Worm (Caenorhabditis elegans) whole organism, mixed stage, embryonic: ENCODE results near the gene rbg-1.

Source experiments
- M03D4.4 ChIP-seq: sonication (generic microtip); optimal IDR thresholded peaks from 2 replicates; lab custom pipeline; 2017; ENCODE audit warnings: mild to moderate bottlenecking, missing genetic modification characterization, missing compliant biosample characterization
- ceh-83 ChIP-seq: fragments of 200-800 bp; sonication (Bioruptor generic); optimal IDR thresholded peaks from 2 replicates; lab custom pipeline; 2018; ENCODE audit warnings: mild to moderate bottlenecking, missing genetic modification characterization, missing compliant biosample characterization
- elt-3 ChIP-seq: fragments of 150-350 bp; optimal IDR thresholded peaks from 2 replicates; lab custom pipeline; 2014; ENCODE audit warnings: missing biosample characterization, missing genetic modification characterization
- lin-13 ChIP-seq: fragments of 150-350 bp; optimal IDR thresholded peaks from 2 replicates; lab custom pipeline; 2014; ENCODE audit warnings: missing biosample characterization, missing genetic modification characterization
- lsy-2 ChIP-seq: fragments of 150-350 bp; optimal IDR thresholded peaks from 2 replicates; lab custom pipeline; 2014; ENCODE audit warnings: missing biosample characterization, missing genetic modification characterization
- nhr-2 ChIP-seq: fragments of 150-350 bp; optimal IDR thresholded peaks from 2 replicates; lab custom pipeline; 2014; ENCODE audit warnings: missing biosample characterization, missing genetic modification characterization
- nhr-237 ChIP-seq: fragments of 150-350 bp; optimal IDR thresholded peaks from 2 replicates; lab custom pipeline; 2014; ENCODE audit warnings: missing biosample characterization, missing genetic modification characterization
- nhr-28 ChIP-seq: fragments of 150-350 bp; optimal IDR thresholded peaks from 2 replicates; lab custom pipeline; 2014; ENCODE audit warnings: missing biosample characterization, missing genetic modification characterization
- pha-4 ChIP-seq: fragments of 150-350 bp; optimal IDR thresholded peaks from 2 replicates; lab custom pipeline; 2018; ENCODE audit warnings: missing biosample characterization, missing genetic modification reagents, missing genetic modification characterization
- snpc-4 ChIP-seq: fragments of 150-350 bp; optimal IDR thresholded peaks from 2 replicates; lab custom pipeline; 2014; ENCODE audit warnings: missing biosample characterization, missing genetic modification characterization
- unc-62 ChIP-seq: fragments of 150-350 bp; optimal IDR thresholded peaks from 2 replicates; lab custom pipeline; 2014; ENCODE audit warnings: missing biosample characterization, missing genetic modification reagents, missing genetic modification characterization
- ztf-11 ChIP-seq: fragments of 150-350 bp; optimal IDR thresholded peaks from 2 replicates; lab custom pipeline; 2014; ENCODE audit warnings: missing biosample characterization, missing genetic modification characterization

DNA sequence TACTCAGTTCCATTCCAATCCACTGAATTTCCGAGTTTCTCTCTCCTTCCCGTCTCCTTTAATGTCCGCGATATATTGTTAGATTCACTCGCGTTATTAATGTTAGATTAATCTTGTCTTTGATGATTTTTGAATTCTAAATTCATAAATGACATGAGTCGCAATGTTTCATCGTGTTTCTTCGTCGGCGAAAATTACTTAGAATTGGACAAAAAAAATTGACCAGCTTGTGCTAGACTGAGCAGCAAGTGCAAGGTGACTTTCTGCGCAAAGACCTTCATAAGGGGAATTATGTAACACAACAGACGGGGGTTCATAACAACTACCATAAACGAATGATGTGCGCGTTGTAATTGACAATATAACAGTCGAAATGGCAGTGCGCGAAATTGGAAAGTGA, 24.9 kb upstream of the rbg-1 start:
- TF ChIP-seq ceh-83 (GFP tag; lab: Kevin White, UChicago), result no peak
- no peak for TF ChIP-seq elt-3 (tag; lab: Kevin White, UChicago)
- TF ChIP-seq nhr-2 (tag; lab: Kevin White, UChicago), result no peak
- TF ChIP-seq lin-13 (tag; lab: Kevin White, UChicago), result no peak
- no peak for TF ChIP-seq snpc-4
- no peak for TF ChIP-seq nhr-28 (tag; lab: Kevin White, UChicago)
- TF ChIP-seq ztf-11 (tag; lab: Kevin White, UChicago), result no peak
- TF ChIP-seq pha-4 (tag; lab: Kevin White, UChicago), result no peak
- no peak for TF ChIP-seq lsy-2 (tag; lab: Kevin White, UChicago)
- no peak for TF ChIP-seq unc-62 (GFP tag; lab: Kevin White, UChicago)
- no peak for TF ChIP-seq nhr-237 (tag; lab: Kevin White, UChicago)
- no peak for TF ChIP-seq M03D4.4 (tag; lab: Kevin White, UChicago)
